Fruit fly (Drosophila melanogaster) whole organism, embryonic: ENCODE results near the gene CG31675.

Source experiments
- Ada2b ChIP-seq: fragments of 200-800 bp; sonication (Bioruptor generic); IDR thresholded peaks from 2 replicates; pipeline ENCODE4 v1.3.6; 2022; ENCODE audit warnings: missing biosample characterization, missing genetic modification characterization
- Aef1 ChIP-seq: fragments of 200-800 bp; sonication (Bioruptor generic); IDR thresholded peaks from 3 replicates; pipeline ENCODE4 v1.3.6; 2022; ENCODE audit warnings: missing biosample characterization, missing genetic modification characterization
- Awh ChIP-seq: fragments of 200-800 bp; sonication (Bioruptor generic); IDR thresholded peaks from 2 replicates; pipeline ENCODE4, ENCODE4 v1.3.6; 2022; ENCODE audit warnings: missing biosample characterization, missing genetic modification characterization
- CG10366 ChIP-seq: fragments of 200-800 bp; sonication (Bioruptor generic); IDR thresholded peaks from 2 replicates; pipeline ENCODE4 v1.3.6; 2022; ENCODE audit warnings: missing biosample characterization, missing genetic modification characterization
- CG10565 ChIP-seq: fragments of 200-800 bp; sonication (Bioruptor generic); optimal IDR thresholded peaks from 3 replicates; lab custom pipeline; 2016; ENCODE audit warnings: missing biosample characterization, mild to moderate bottlenecking, missing genetic modification characterization
- CG10959 ChIP-seq: fragments of 200-800 bp; sonication (Bioruptor generic); IDR thresholded peaks from 2 replicates; pipeline ENCODE4 v1.3.6; 2022; ENCODE audit warnings: missing biosample characterization, missing genetic modification characterization
- CG10979 ChIP-seq: fragments of 200-800 bp; sonication (Bioruptor generic); optimal IDR thresholded peaks from 2 replicates; lab custom pipeline; 2018; ENCODE audit warnings: missing biosample characterization, mild to moderate bottlenecking, missing genetic modification characterization, moderate library complexity
- CG11247 ChIP-seq: fragments of 200-800 bp; sonication (Bioruptor generic); IDR thresholded peaks from 2 replicates; pipeline ENCODE4 v1.3.6; 2022; ENCODE audit warnings: missing biosample characterization, missing genetic modification characterization
- CG1233 ChIP-seq: fragments of 200-800 bp; sonication (Bioruptor generic); optimal IDR thresholded peaks from 4 replicates; lab custom pipeline; 2018; ENCODE audit warnings: missing biosample characterization, mild to moderate bottlenecking, missing genetic modification characterization
- CG12942 ChIP-seq: fragments of 200-800 bp; sonication (Bioruptor generic); optimal IDR thresholded peaks from 3 replicates; lab custom pipeline; 2016; ENCODE audit warnings: missing biosample characterization, missing genetic modification characterization
- CG14441 ChIP-seq: fragments of 200-800 bp; sonication (Bioruptor generic); IDR thresholded peaks from 2 replicates; pipeline ENCODE4 v1.3.6; 2022; ENCODE audit warnings: missing biosample characterization, missing genetic modification characterization
- CG15073 ChIP-seq: fragments of 200-800 bp; sonication (Bioruptor generic); optimal IDR thresholded peaks from 2 replicates; lab custom pipeline; 2016; ENCODE audit warnings: missing biosample characterization, missing genetic modification characterization
- CG15696 ChIP-seq: fragments of 200-800 bp; sonication (Bioruptor generic); optimal IDR thresholded peaks from 2 replicates; lab custom pipeline; 2019; ENCODE audit warnings: missing biosample characterization, mild to moderate bottlenecking, missing genetic modification characterization, moderate library complexity
- CG18599 ChIP-seq: fragments of 200-800 bp; sonication (Bioruptor generic); optimal IDR thresholded peaks from 3 replicates; lab custom pipeline; 2017; ENCODE audit warnings: missing biosample characterization, missing genetic modification characterization, mild to moderate bottlenecking, moderate library complexity, missing genetic modification reagents
- CG18619 ChIP-seq: fragments of 200-800 bp; sonication (Bioruptor generic); optimal IDR thresholded peaks from 3 replicates; lab custom pipeline; 2017; ENCODE audit warnings: missing biosample characterization, mild to moderate bottlenecking, missing genetic modification characterization
- CG31388 ChIP-seq: fragments of 200-800 bp; sonication (Bioruptor generic); optimal IDR thresholded peaks from 2 replicates; lab custom pipeline; 2016; ENCODE audit warnings: missing biosample characterization, missing genetic modification characterization
- CG31441 ChIP-seq: fragments of 200-800 bp; sonication (Bioruptor generic); IDR thresholded peaks from 2 replicates; pipeline ENCODE4 v1.3.6; 2022; ENCODE audit warnings: missing biosample characterization, missing genetic modification characterization
- CG7357 ChIP-seq: fragments of 200-800 bp; sonication (Bioruptor generic); IDR thresholded peaks from 3 replicates; pipeline ENCODE4 v1.3.6; 2022; ENCODE audit warnings: missing biosample characterization, missing genetic modification characterization
- CG8478 ChIP-seq: fragments of >200 bp; optimal IDR thresholded peaks from 2 replicates; lab custom pipeline; 2018
- CG9437 ChIP-seq: fragments of 200-800 bp; sonication (Bioruptor generic); optimal IDR thresholded peaks from 2 replicates; lab custom pipeline; 2018; ENCODE audit warnings: missing biosample characterization, mild to moderate bottlenecking, missing genetic modification characterization
- CG9817 ChIP-seq: fragments of 200-800 bp; sonication (Bioruptor generic); optimal IDR thresholded peaks from 2 replicates; lab custom pipeline; 2018; ENCODE audit warnings: missing biosample characterization, mild to moderate bottlenecking, missing genetic modification characterization, moderate library complexity
- D ChIP-seq, 2 experiments: fragments of 200-800 bp in 1 of 2; fragments of >200 bp in 1 of 2; sonication (Bioruptor generic) in 1 of 2; optimal IDR thresholded peaks; 2 replicates in 1 of 2; 3 replicates in 1 of 2; lab custom pipeline; 2017; ENCODE audit warnings: mild to moderate bottlenecking in 1 of 2, missing biosample characterization in 1 of 2, missing genetic modification characterization in 1 of 2, missing genetic modification reagents in 1 of 2
- Eip74EF ChIP-seq, 2 experiments: fragments of 200-800 bp in 1 of 2; fragments of >200 bp in 1 of 2; sonication (Bioruptor generic) in 1 of 2; optimal IDR thresholded peaks; 2 replicates each; lab custom pipeline; 2017 to 2019; ENCODE audit warnings: missing biosample characterization in 2 of 2, missing genetic modification characterization in 2 of 2, mild to moderate bottlenecking in 1 of 2, moderate library complexity in 1 of 2
- Ets97D ChIP-seq: fragments of 200-800 bp; sonication (Bioruptor generic); optimal IDR thresholded peaks from 3 replicates; lab custom pipeline; 2016; ENCODE audit warnings: missing biosample characterization, missing genetic modification characterization
- H2.0 ChIP-seq: fragments of 200-800 bp; sonication (Bioruptor generic); IDR thresholded peaks from 2 replicates; pipeline ENCODE4 v1.3.6; 2022; ENCODE audit warnings: missing biosample characterization, missing genetic modification characterization
- Hey ChIP-seq: fragments of 200-800 bp; sonication (Bioruptor generic); optimal IDR thresholded peaks from 3 replicates; lab custom pipeline; 2018; ENCODE audit warnings: missing biosample characterization, mild to moderate bottlenecking, missing genetic modification characterization
- Hr78 ChIP-seq, 2 experiments: fragments of 200-800 bp in 1 of 2; fragments of >200 bp in 1 of 2; sonication (Bioruptor generic) in 1 of 2; optimal IDR thresholded peaks; 2 replicates each; lab custom pipeline; 2017 to 2019; ENCODE audit warnings: missing biosample characterization in 2 of 2, missing genetic modification characterization in 2 of 2, mild to moderate bottlenecking in 1 of 2, moderate library complexity in 1 of 2
- Mes4 ChIP-seq: fragments of 200-800 bp; sonication (Bioruptor generic); optimal IDR thresholded peaks from 2 replicates; lab custom pipeline; 2016; ENCODE audit warnings: missing biosample characterization, missing genetic modification characterization
- Neu2 ChIP-seq: fragments of 200-800 bp; sonication (Bioruptor generic); optimal IDR thresholded peaks from 3 replicates; lab custom pipeline; 2016; ENCODE audit warnings: missing biosample characterization, missing genetic modification characterization, borderline replicate concordance
- Ravus ChIP-seq: fragments of 200-800 bp; sonication (Bioruptor generic); IDR thresholded peaks from 2 replicates; pipeline ENCODE4 v1.3.6; 2022; ENCODE audit warnings: missing biosample characterization, missing genetic modification characterization
- Rfx ChIP-seq: fragments of 200-800 bp; sonication (Bioruptor generic); IDR thresholded peaks from 2 replicates; pipeline ENCODE4 v1.3.6; 2022; ENCODE audit warnings: missing biosample characterization, missing genetic modification characterization
- Scr ChIP-seq: fragments of 200-800 bp; sonication (Bioruptor generic); IDR thresholded peaks from 2 replicates; pipeline ENCODE4 v1.3.6; 2022; ENCODE audit warnings: missing biosample characterization, missing genetic modification characterization; ENCODE audit not compliant: partially characterized antibody
- Ssrp ChIP-seq: fragments of 200-800 bp; sonication (Bioruptor generic); optimal IDR thresholded peaks from 2 replicates; lab custom pipeline; 2018; ENCODE audit warnings: missing biosample characterization, mild to moderate bottlenecking, missing genetic modification characterization, moderate library complexity
- Xbp1 ChIP-seq: fragments of 200-800 bp; sonication (Bioruptor generic); optimal IDR thresholded peaks from 3 replicates; lab custom pipeline; 2016; ENCODE audit warnings: missing biosample characterization, mild to moderate bottlenecking, missing genetic modification characterization
- danr ChIP-seq: fragments of 200-800 bp; sonication (Bioruptor generic); IDR thresholded peaks from 2 replicates; pipeline ENCODE4 v1.3.6; 2022; ENCODE audit warnings: missing biosample characterization, missing genetic modification characterization
- dysf ChIP-seq: fragments of 200-800 bp; sonication (Bioruptor generic); IDR thresholded peaks from 3 replicates; pipeline ENCODE4 v1.3.6; 2022; ENCODE audit warnings: missing biosample characterization, missing genetic modification characterization
- esg ChIP-seq: fragments of 200-800 bp; sonication (Bioruptor generic); conservative IDR thresholded peaks from 2 replicates; pipeline ENCODE4 v1.3.6; 2022; ENCODE audit warnings: missing biosample characterization, missing genetic modification characterization
- gro ChIP-seq: fragments of 200-800 bp; sonication (Bioruptor generic); optimal IDR thresholded peaks from 2 replicates; lab custom pipeline; 2016; ENCODE audit warnings: missing biosample characterization, missing genetic modification characterization
- inv ChIP-seq: fragments of 200-800 bp; sonication (Bioruptor generic); IDR thresholded peaks from 2 replicates; pipeline ENCODE4 v1.3.6; 2022; ENCODE audit warnings: missing biosample characterization, missing genetic modification characterization; ENCODE audit not compliant: partially characterized antibody
- lola ChIP-seq, 3 experiments: fragments of >200 bp in 2 of 3; fragments of 200-800 bp in 1 of 3; sonication (Bioruptor generic) in 1 of 3; optimal IDR thresholded peaks; 2 replicates each; lab custom pipeline; 2017 to 2019; ENCODE audit warnings: missing biosample characterization in 3 of 3, missing genetic modification characterization in 3 of 3, mild to moderate bottlenecking in 1 of 3, moderate library complexity in 1 of 3
- mld ChIP-seq: fragments of 200-800 bp; sonication (Bioruptor generic); IDR thresholded peaks from 3 replicates; pipeline ENCODE4 v1.3.6; 2022; ENCODE audit warnings: missing biosample characterization, missing genetic modification characterization; ENCODE audit not compliant: partially characterized antibody
- onecut ChIP-seq: fragments of 200-800 bp; sonication (Bioruptor generic); IDR thresholded peaks from 2 replicates; pipeline ENCODE4 v1.3.6; 2022; ENCODE audit warnings: missing biosample characterization, missing genetic modification characterization
- pan ChIP-seq, 4 experiments: fragments of >200 bp in 3 of 4; fragments of 200-800 bp in 1 of 4; sonication (Bioruptor generic) in 1 of 4; optimal IDR thresholded peaks in 3 of 4; IDR thresholded peaks in 1 of 4; 2 replicates each; pipeline versions ENCODE4 v1.3.6 to Lab custom; 2017 to 2022; ENCODE audit warnings: missing biosample characterization in 2 of 4, missing genetic modification characterization in 2 of 4, mixed read lengths in 1 of 4
- so ChIP-seq: fragments of 200-800 bp; sonication (Bioruptor generic); IDR thresholded peaks from 3 replicates; pipeline ENCODE4 v1.3.6; 2022; ENCODE audit warnings: missing biosample characterization, missing genetic modification characterization
- sr ChIP-seq: fragments of 200-800 bp; sonication (Bioruptor generic); IDR thresholded peaks from 3 replicates; pipeline ENCODE4 v1.3.6; 2022; ENCODE audit warnings: missing biosample characterization, missing genetic modification characterization
- sug ChIP-seq: fragments of 200-800 bp; optimal IDR thresholded peaks from 2 replicates; lab custom pipeline; 2019; ENCODE audit warnings: missing biosample characterization, mild to moderate bottlenecking, missing genetic modification characterization, moderate library complexity
- tin ChIP-seq: fragments of 200-800 bp; sonication (Bioruptor generic); optimal IDR thresholded peaks from 3 replicates; lab custom pipeline; 2016; ENCODE audit warnings: missing biosample characterization, missing genetic modification characterization
- tio ChIP-seq: fragments of 200-800 bp; sonication (Bioruptor generic); optimal IDR thresholded peaks from 2 replicates; lab custom pipeline; 2017; ENCODE audit warnings: missing biosample characterization, missing genetic modification characterization, inconsistent platforms
- vvl ChIP-seq: fragments of 200-800 bp; sonication (Bioruptor generic); IDR thresholded peaks from 2 replicates; pipeline ENCODE4 v1.3.6; 2022; ENCODE audit warnings: missing biosample characterization, missing genetic modification characterization
- zfh2 ChIP-seq: fragments of 200-800 bp; sonication (Bioruptor generic); optimal IDR thresholded peaks from 2 replicates; lab custom pipeline; 2016; ENCODE audit warnings: missing biosample characterization, missing genetic modification characterization

The CG31675 gene

dm6 chr2L:20911374-20911773 is 43.8 kb downstream of the CG31675 start (continued):
- TF ChIP-seq Eip74EF (GFP tag; optimal IDR thresholded peaks at IDR 0.05; lab: Kevin White, UChicago) (peak in 1 of 2 experiments; percentile 37), Ravus (GFP tag; lab: Robert Waterston, UW) (no peak), danr (GFP tag; lab: Robert Waterston, UW) (no peak), CG9437 (GFP tag; lab: Kevin White, UChicago) (no peak), CG15696 (tag; lab: Kevin White, UChicago) (no peak), H2.0 (GFP tag; lab: Robert Waterston, UW) (no peak), CG31388 (GFP tag; lab: Kevin White, UChicago) (no peak), CG10979 (no peak), Aef1 (GFP tag; lab: Robert Waterston, UW) (no peak), Awh (GFP tag; lab: Robert Waterston, UW) (no peak; the same call in 1 of the 2 replicates), CG8478 (lab: Kevin White, UChicago) (no peak), CG10366 (no peak), CG9817 (no peak), esg (GFP tag; lab: Robert Waterston, UW) (no peak), lola (GFP tag; optimal IDR thresholded peaks at IDR 0.05; lab: Kevin White, UChicago) (no peak), Ets97D (no peak), zfh2 (GFP tag; lab: Kevin White, UChicago) (no peak), dysf (no peak), Rfx (peak; percentile 51; the same call in 1 of the 2 replicates), CG11247 (no peak), D (optimal IDR thresholded peaks at IDR 0.05; lab: Kevin White, UChicago) (no peak), D (GFP tag; optimal IDR thresholded peaks at IDR 0.05; lab: Kevin White, UChicago) (no peak), CG10565 (no peak), mld (GFP tag; lab: Robert Waterston, UW) (no peak), inv (GFP tag; lab: Robert Waterston, UW) (no peak), Mes4 (GFP tag; lab: Kevin White, UChicago) (no peak), Ada2b (GFP tag; lab: Robert Waterston, UW) (no peak), CG18599 (GFP tag; lab: Kevin White, UChicago) (peak; percentile 49), CG12942 (GFP tag; lab: Kevin White, UChicago) (peak; percentile 19), vvl (GFP tag; lab: Robert Waterston, UW) (peak; percentile 62), Hey (tag; lab: Kevin White, UChicago) (no peak), CG31441 (GFP tag; lab: Robert Waterston, UW) (no peak; the same call in 1 of the 2 replicates), gro (GFP tag; lab: Kevin White, UChicago) (peak; percentile 5), CG15073 (GFP tag; lab: Kevin White, UChicago) (no peak), Neu2 (GFP tag; lab: Kevin White, UChicago) (no peak), onecut (GFP tag; lab: Robert Waterston, UW) (no peak), CG14441 (0 out of 2 replicates have a peak, but pooled peaks have one; percentile 25), CG7357 (GFP tag; lab: Robert Waterston, UW) (no peak), so (GFP tag; lab: Robert Waterston, UW) (peak; percentile 49; the same call in 2 of the 3 replicates), sug (tag; lab: Kevin White, UChicago) (peak; percentile 31), CG10959 (GFP tag; lab: Robert Waterston, UW) (no peak), CG1233 (GFP tag; lab: Kevin White, UChicago) (peak; percentile 51), Ssrp (no peak), pan (optimal IDR thresholded peaks at IDR 0.05; lab: Kevin White, UChicago) (no peak), pan (GFP tag; optimal IDR thresholded peaks at IDR 0.05 in 1 of 2, IDR thresholded peaks at IDR 0.05 in 1 of 2) (peak in 1 of 2 experiments; percentile 8), tio (GFP tag; lab: Kevin White, UChicago) (peak; percentile 9), Hr78 (GFP tag; optimal IDR thresholded peaks at IDR 0.05; lab: Kevin White, UChicago) (no peak), Scr (GFP tag; lab: Robert Waterston, UW) (no peak), Xbp1 (GFP tag; lab: Kevin White, UChicago) (no peak), tin (GFP tag; lab: Kevin White, UChicago) (no peak), CG18619 (peak; percentile 30), sr (no peak)
